Worm (Caenorhabditis elegans): ENCODE data around the gene gpr-1.

- TF ChIP-seq snpc-4 (GFP tag; optimal IDR thresholded peaks at IDR 0.05) (no peak), snpc-4 (tag; optimal IDR thresholded peaks at IDR 0.05) (no peak), ama-1 (optimal IDR thresholded peaks at IDR 0.05) (no peak), ama-1 (GFP tag; optimal IDR thresholded peaks at IDR 0.05) (no peak), ceh-91 (GFP tag; IDR thresholded peaks at IDR 0.05) (no peak), tlf-1 (GFP tag; optimal IDR thresholded peaks at IDR 0.05) (no peak), F57C9.4 (tag; optimal IDR thresholded peaks at IDR 0.05) (no peak), unc-62 (GFP tag; optimal IDR thresholded peaks at IDR 0.05) (no peak), F55B11.4 (tag; optimal IDR thresholded peaks at IDR 0.05; ENCODE audit: borderline replicate concordance, insufficient read depth) (no peak), unc-130 (GFP tag; optimal IDR thresholded peaks at IDR 0.05) (no peak), pha-4 (tag; optimal IDR thresholded peaks at IDR 0.05) (no peak), chd-7 (tag; optimal IDR thresholded peaks at IDR 0.05) (no peak), ztf-3 (GFP tag; optimal IDR thresholded peaks at IDR 0.05) (no peak)
Measured at ce11 chrIII:8668717-8669116, 40.0 kb downstream of the gpr-1 start.

Data from whole organism, young adult.